Worm (Caenorhabditis elegans) whole organism, young adult: ENCODE results near the gene F42A8.1.

Source experiments
- F57C9.4 ChIP-seq: sonication (generic microtip); optimal IDR thresholded peaks from 2 replicates; lab custom pipeline; 2017; ENCODE audit warnings: mild to moderate bottlenecking, missing genetic modification characterization, missing compliant biosample characterization
- ama-1 ChIP-seq, 3 experiments: fragments of 150-350 bp in 1 of 3; sonication (generic microtip) in 2 of 3; optimal IDR thresholded peaks; 2 replicates each; lab custom pipeline; 2014 to 2018; ENCODE audit warnings: missing biosample characterization in 2 of 3, missing genetic modification characterization in 2 of 3, missing genetic modification reagents in 2 of 3
- dpl-1 ChIP-seq: fragments of 150-350 bp; optimal IDR thresholded peaks from 2 replicates; lab custom pipeline; 2014; ENCODE audit warnings: missing biosample characterization, missing genetic modification reagents, missing genetic modification characterization
- gei-17 ChIP-seq: fragments of 200-800 bp; sonication (Bioruptor generic); optimal IDR thresholded peaks from 2 replicates; lab custom pipeline; 2018; ENCODE audit warnings: mild to moderate bottlenecking, missing genetic modification characterization, missing compliant biosample characterization
- nhr-90 ChIP-seq: sonication (generic microtip); optimal IDR thresholded peaks from 2 replicates; lab custom pipeline; 2016; ENCODE audit warnings: missing genotype, mild to moderate bottlenecking, missing genetic modification characterization, missing compliant biosample characterization
- snpc-1.1 ChIP-seq: sonication (generic microtip); optimal IDR thresholded peaks from 2 replicates; lab custom pipeline; 2017; ENCODE audit warnings: missing genetic modification characterization, mild to moderate bottlenecking, missing compliant biosample characterization, antibody characterized with exemption, moderate library complexity, missing genotype, missing genetic modification reagents; ENCODE audit not compliant: insufficient read depth
- unc-130 ChIP-seq: sonication (generic microtip); optimal IDR thresholded peaks from 2 replicates; lab custom pipeline; 2016; ENCODE audit warnings: missing genetic modification reagents, missing genetic modification characterization, missing compliant biosample characterization

DNA sequence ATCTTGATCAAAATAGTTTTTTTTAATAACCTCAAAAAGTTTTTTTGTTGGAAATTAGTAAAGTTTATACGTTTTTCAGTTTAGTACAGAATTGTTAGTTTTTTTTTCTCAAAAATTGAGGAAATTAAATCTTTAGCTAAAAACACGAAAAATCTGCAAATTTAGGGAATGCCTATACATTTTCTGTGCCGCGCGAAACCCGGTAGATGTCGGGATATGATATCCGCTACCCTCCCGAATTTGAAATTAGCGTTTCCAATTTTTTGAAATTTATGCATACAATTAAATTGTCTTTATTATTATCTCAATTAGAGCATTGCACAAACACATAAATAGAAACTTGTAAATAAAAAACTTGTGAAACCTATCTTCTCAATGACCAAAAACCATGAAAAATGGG lies 13.4 kb downstream of the F42A8.1 start:
- TF ChIP-seq dpl-1 (GFP tag; lab: Kevin White, UChicago), result no peak
- no peak for TF ChIP-seq gei-17 (GFP tag; lab: Kevin White, UChicago)
- no peak for TF ChIP-seq unc-130
- no peak for TF ChIP-seq F57C9.4 (tag; lab: Kevin White, UChicago)
- TF ChIP-seq ama-1 (optimal IDR thresholded peaks at IDR 0.05; lab: Kevin White, UChicago), result no peak
- no peak for TF ChIP-seq ama-1 (GFP tag; optimal IDR thresholded peaks at IDR 0.05; lab: Kevin White, UChicago)
- TF ChIP-seq nhr-90 (tag; lab: Kevin White, UChicago), result no peak
- TF ChIP-seq snpc-1.1 (tag; lab: Kevin White, UChicago), result peak; percentile 88
